Worm (Caenorhabditis elegans): ENCODE data around the gene clec-78.
A peak's percentile ranks its signal among the peaks of the same experiment; 100 is the strongest.

DNA sequence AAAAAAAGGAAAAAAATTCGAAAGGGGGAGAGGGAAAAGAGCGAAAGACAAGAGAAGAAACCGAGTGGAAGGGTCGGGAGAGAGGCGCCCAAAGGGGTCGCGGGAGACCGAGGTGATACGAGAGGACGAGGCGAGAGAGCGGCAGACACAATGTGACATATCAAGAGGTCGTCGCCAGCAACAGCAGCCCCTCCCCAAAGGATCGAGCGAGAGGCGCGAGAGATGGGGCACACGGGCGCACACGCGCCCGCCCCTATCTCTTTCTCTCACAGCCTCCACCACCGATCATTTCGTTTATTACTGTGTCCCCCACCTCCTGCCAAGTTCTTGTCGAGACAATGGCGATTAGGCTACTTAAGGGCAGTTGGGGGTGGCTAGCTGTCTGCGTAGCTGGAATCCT is 39.3 kb downstream of the clec-78 start:
- TF ChIP-seq tab-1 (GFP tag; IDR thresholded peaks at IDR 0.05), result no peak
- no peak for TF ChIP-seq ref-1 (GFP tag; conservative IDR thresholded peaks at IDR 0.05)
- no peak for TF ChIP-seq ztf-29 (GFP tag; IDR thresholded peaks at IDR 0.05)
- no peak for TF ChIP-seq cog-1 (tag; optimal IDR thresholded peaks at IDR 0.05)
- TF ChIP-seq ztf-23 (GFP tag; IDR thresholded peaks at IDR 0.05), result no peak
- 0 out of 2 replicates have a peak, but pooled peaks have one; percentile 45 for TF ChIP-seq klf-2 (GFP tag; conservative IDR thresholded peaks at IDR 0.05)
- TF ChIP-seq med-1 (GFP tag; optimal IDR thresholded peaks at IDR 0.05; ENCODE audit: insufficient read depth), result no peak

All from whole organism, midembryonic.